Worm (Caenorhabditis elegans): ENCODE results near the gene lpin-1.

DNA sequence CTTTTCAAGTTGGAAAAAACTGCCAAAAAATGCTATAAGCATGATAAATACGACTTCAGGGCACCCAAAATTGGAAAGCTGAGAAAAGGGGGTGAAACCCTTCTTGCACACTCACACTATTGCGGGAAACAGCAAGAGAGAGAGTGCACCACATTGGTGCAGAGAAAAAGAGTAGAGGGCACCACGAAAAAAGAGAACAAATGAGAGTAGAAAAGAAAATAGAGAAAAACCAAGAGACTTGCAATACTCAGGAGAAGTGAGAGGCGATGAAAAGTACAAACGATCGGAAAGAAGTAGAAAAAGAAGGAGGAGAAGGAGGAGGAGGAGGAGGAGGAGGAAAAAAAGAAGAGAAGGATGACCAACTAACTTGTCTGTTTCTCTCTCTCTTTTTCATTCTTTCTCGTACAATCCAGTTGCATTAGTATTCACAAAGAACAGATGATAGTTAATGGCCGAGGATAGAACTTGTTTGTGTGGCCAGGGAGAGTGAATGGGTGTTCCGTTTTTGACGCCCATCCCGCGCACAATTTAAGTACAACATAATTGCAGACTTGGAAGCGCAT lies 1.4 kb upstream of the lpin-1 start:
- no peak for TF ChIP-seq flt-1 (GFP tag; IDR thresholded peaks at IDR 0.05)
- TF ChIP-seq hnd-1 (tag; optimal IDR thresholded peaks at IDR 0.05) = no peak
- no peak for TF ChIP-seq ama-1 (optimal IDR thresholded peaks at IDR 0.05)
- no peak for TF ChIP-seq B0310.2 (tag; optimal IDR thresholded peaks at IDR 0.05)
- TF ChIP-seq tra-4 (tag; optimal IDR thresholded peaks at IDR 0.05) = no peak
- TF ChIP-seq aly-1 (tag; optimal IDR thresholded peaks at IDR 0.05) = no peak
- TF ChIP-seq ets-7 (tag; optimal IDR thresholded peaks at IDR 0.05) = no peak
- no peak for TF ChIP-seq scrt-1 (GFP tag; IDR thresholded peaks at IDR 0.05)
- TF ChIP-seq ceh-36 (tag; optimal IDR thresholded peaks at IDR 0.05) = no peak
- no peak for TF ChIP-seq tbx-37 (GFP tag; conservative IDR thresholded peaks at IDR 0.05)
- TF ChIP-seq pes-1 (GFP tag; IDR thresholded peaks at IDR 0.05) = no peak
- no peak for TF ChIP-seq hmbx-1 (tag; optimal IDR thresholded peaks at IDR 0.05)
- TF ChIP-seq hmg-4 (GFP tag; optimal IDR thresholded peaks at IDR 0.05) = no peak

Measured in whole organism, early embryonic.